Fruit fly (Drosophila melanogaster): ENCODE data around the gene Jhbp11.

Gene Jhbp11

dm6 chr3R:27087549-27087948 is 13.5 kb upstream of the Jhbp11 start, which contains the start of gene Cpr97Ea:
TSS of gene Cpr97Ea (minus strand) at chr3R:27087778.
- TF ChIP-seq Sin3A (optimal IDR thresholded peaks at IDR 0.05) (no peak), Myc (optimal IDR thresholded peaks at IDR 0.05) (no peak), insv (optimal IDR thresholded peaks at IDR 0.05) (no peak), psq (optimal IDR thresholded peaks at IDR 0.05) (no peak), h (optimal IDR thresholded peaks at IDR 0.05) (no peak), ttk (optimal IDR thresholded peaks at IDR 0.05) (no peak)

- TF ChIP-seq Myc (optimal IDR thresholded peaks at IDR 0.05) (no peak), insv (optimal IDR thresholded peaks at IDR 0.05) (no peak), Sin3A (optimal IDR thresholded peaks at IDR 0.05) (no peak), psq (optimal IDR thresholded peaks at IDR 0.05) (no peak), h (optimal IDR thresholded peaks at IDR 0.05) (no peak)
Observed at dm6 chr3R:27091106-27091505, 9.9 kb upstream of the Jhbp11 start, which contains the start of gene Cpr97Eb. TSS of gene Cpr97Eb (minus strand) at chr3R:27091130.

dm6 chr3R:27092263-27092662 is 8.8 kb upstream of the Jhbp11 start:
- TF ChIP-seq Myc (optimal IDR thresholded peaks at IDR 0.05): no peak
- no peak for TF ChIP-seq Sin3A (optimal IDR thresholded peaks at IDR 0.05)
- no peak for TF ChIP-seq h (optimal IDR thresholded peaks at IDR 0.05)

- no peak for TF ChIP-seq insv (optimal IDR thresholded peaks at IDR 0.05)
- no peak for TF ChIP-seq ttk (optimal IDR thresholded peaks at IDR 0.05)
- no peak for TF ChIP-seq psq (optimal IDR thresholded peaks at IDR 0.05)
- no peak for TF ChIP-seq Sin3A (optimal IDR thresholded peaks at IDR 0.05)
- no peak for TF ChIP-seq Myc (optimal IDR thresholded peaks at IDR 0.05)
- TF ChIP-seq h (optimal IDR thresholded peaks at IDR 0.05): no peak
Observed at dm6 chr3R:27092843-27093242, 8.2 kb upstream of the Jhbp11 start, which contains the start of gene CG14258. TSS of gene CG14258 (plus strand) at chr3R:27093143.

- no peak for TF ChIP-seq h (optimal IDR thresholded peaks at IDR 0.05)
- no peak for TF ChIP-seq Myc (optimal IDR thresholded peaks at IDR 0.05)
- no peak for TF ChIP-seq insv (optimal IDR thresholded peaks at IDR 0.05)
- TF ChIP-seq psq (optimal IDR thresholded peaks at IDR 0.05): no peak
- no peak for TF ChIP-seq Sin3A (optimal IDR thresholded peaks at IDR 0.05)
- TF ChIP-seq ttk (optimal IDR thresholded peaks at IDR 0.05): no peak
Observed at dm6 chr3R:27094233-27094632, 6.8 kb upstream of the Jhbp11 start, which contains the start of gene CG14259. TSS of gene CG14259 (plus strand) at chr3R:27094533.

dm6 chr3R:27098638-27099037 is 2.4 kb upstream of the Jhbp11 start:
- TF ChIP-seq h (optimal IDR thresholded peaks at IDR 0.05) (no peak), Sin3A (optimal IDR thresholded peaks at IDR 0.05) (no peak), psq (optimal IDR thresholded peaks at IDR 0.05) (no peak)

dm6 chr3R:27099579-27099978 is 1.5 kb upstream of the Jhbp11 start, which contains the start of gene eater:
TSS of gene eater (minus strand) at chr3R:27099679.
- TF ChIP-seq h (optimal IDR thresholded peaks at IDR 0.05) (no peak), Myc (optimal IDR thresholded peaks at IDR 0.05) (no peak), Sin3A (optimal IDR thresholded peaks at IDR 0.05) (no peak), insv (optimal IDR thresholded peaks at IDR 0.05) (no peak), ttk (optimal IDR thresholded peaks at IDR 0.05) (no peak), psq (optimal IDR thresholded peaks at IDR 0.05) (no peak)

- no peak for TF ChIP-seq Myc (optimal IDR thresholded peaks at IDR 0.05)
- no peak for TF ChIP-seq Sin3A (optimal IDR thresholded peaks at IDR 0.05)
- no peak for TF ChIP-seq h (optimal IDR thresholded peaks at IDR 0.05)
- no peak for TF ChIP-seq psq (optimal IDR thresholded peaks at IDR 0.05)
- TF ChIP-seq insv (optimal IDR thresholded peaks at IDR 0.05): no peak
- TF ChIP-seq ttk (optimal IDR thresholded peaks at IDR 0.05): no peak
Observed at dm6 chr3R:27105439-27105838, 4.4 kb downstream of the Jhbp11 start.

- TF ChIP-seq insv (optimal IDR thresholded peaks at IDR 0.05) (no peak), Myc (optimal IDR thresholded peaks at IDR 0.05) (no peak), Sin3A (optimal IDR thresholded peaks at IDR 0.05) (no peak), ttk (optimal IDR thresholded peaks at IDR 0.05) (no peak), h (optimal IDR thresholded peaks at IDR 0.05) (no peak), psq (optimal IDR thresholded peaks at IDR 0.05) (no peak)
Observed at dm6 chr3R:27106134-27106694, 5.2 kb downstream of the Jhbp11 start, which contains the start of gene CAH9. TSS of gene CAH9 (minus strand) at chr3R:27106184.

dm6 chr3R:27108111-27108510 is 7.1 kb downstream of the Jhbp11 start:
- TF ChIP-seq psq (optimal IDR thresholded peaks at IDR 0.05) (no peak), insv (optimal IDR thresholded peaks at IDR 0.05) (no peak), ttk (optimal IDR thresholded peaks at IDR 0.05) (no peak), Sin3A (optimal IDR thresholded peaks at IDR 0.05) (no peak), h (optimal IDR thresholded peaks at IDR 0.05) (no peak)

dm6 chr3R:27109458-27109857 is 8.4 kb downstream of the Jhbp11 start:
- no peak for TF ChIP-seq h (optimal IDR thresholded peaks at IDR 0.05)
- no peak for TF ChIP-seq Sin3A (optimal IDR thresholded peaks at IDR 0.05)
- TF ChIP-seq insv (optimal IDR thresholded peaks at IDR 0.05): no peak
- no peak for TF ChIP-seq psq (optimal IDR thresholded peaks at IDR 0.05)
- TF ChIP-seq Myc (optimal IDR thresholded peaks at IDR 0.05): no peak

- TF ChIP-seq Myc (optimal IDR thresholded peaks at IDR 0.05): no peak
- TF ChIP-seq h (optimal IDR thresholded peaks at IDR 0.05): no peak
- no peak for TF ChIP-seq ttk (optimal IDR thresholded peaks at IDR 0.05)
- no peak for TF ChIP-seq insv (optimal IDR thresholded peaks at IDR 0.05)
- no peak for TF ChIP-seq psq (optimal IDR thresholded peaks at IDR 0.05)
- TF ChIP-seq Sin3A (optimal IDR thresholded peaks at IDR 0.05): no peak
Observed at dm6 chr3R:27111784-27112602, 11.0 kb downstream of the Jhbp11 start, which contains the start of the genes gb and CG5815. TSS of gene gb (minus strand) at chr3R:27112270. TSS of gene CG5815 (plus strand) at chr3R:27112566.
